Worm (Caenorhabditis elegans) whole organism, L4 larva: ENCODE results near the gene osta-1.

Experiments used
- F44E2.7 ChIP-seq: fragments of 200-800 bp; sonication (Bioruptor generic); IDR thresholded peaks from 2 replicates; pipeline ENCODE4 v2.1.2; 2022; ENCODE audit warnings: missing genetic modification characterization, missing compliant biosample characterization
- F49E8.2 ChIP-seq: sonication (generic microtip); optimal IDR thresholded peaks from 2 replicates; lab custom pipeline; 2016; ENCODE audit warnings: missing compliant biosample characterization, mild to moderate bottlenecking, missing genetic modification characterization, borderline replicate concordance
- R02D3.7 ChIP-seq: fragments of 150-350 bp; sonication (generic microtip); optimal IDR thresholded peaks from 3 replicates; lab custom pipeline; 2014; ENCODE audit warnings: missing biosample characterization, missing genetic modification characterization
- T20F7.1 ChIP-seq: fragments of 200-800 bp; sonication (Bioruptor generic); optimal IDR thresholded peaks from 2 replicates; lab custom pipeline; 2018; ENCODE audit warnings: mild to moderate bottlenecking, missing genetic modification characterization, missing compliant biosample characterization
- T26A8.4 ChIP-seq: fragments of 200-800 bp; sonication (Bioruptor generic); IDR thresholded peaks from 2 replicates; pipeline ENCODE4 v1.3.6; 2022; ENCODE audit warnings: missing genetic modification characterization, missing compliant biosample characterization
- Y5F2A.4 ChIP-seq: fragments of 200-800 bp; sonication (Bioruptor generic); optimal IDR thresholded peaks from 2 replicates; lab custom pipeline; 2018; ENCODE audit warnings: mild to moderate bottlenecking, missing genetic modification characterization, missing compliant biosample characterization
- aha-1 ChIP-seq: fragments of 150-350 bp; peaks from one replicate; lab custom pipeline; 2014; ENCODE audit warnings: missing biosample characterization, missing genetic modification characterization
- ama-1 ChIP-seq: fragments of 150-350 bp; optimal IDR thresholded peaks from 2 replicates; lab custom pipeline; 2014; ENCODE audit warnings: inconsistent platforms, mixed read lengths
- arid-1 ChIP-seq: fragments of 200-800 bp; sonication (Bioruptor generic); conservative IDR thresholded peaks from 2 replicates; pipeline ENCODE4 v1.3.6; 2022; ENCODE audit warnings: missing genetic modification reagents, missing genetic modification characterization, missing compliant biosample characterization
- ceh-20 ChIP-seq: fragments of 200-800 bp; sonication (Bioruptor generic); IDR thresholded peaks from 2 replicates; pipeline ENCODE4 v1.3.6; 2022; ENCODE audit warnings: missing genetic modification reagents, missing genetic modification characterization, missing compliant biosample characterization
- ceh-62 ChIP-seq: sonication (generic microtip); optimal IDR thresholded peaks from 2 replicates; lab custom pipeline; 2017; ENCODE audit warnings: missing biosample characterization, missing genetic modification characterization
- daf-12 ChIP-seq: fragments of 150-350 bp; optimal IDR thresholded peaks from 2 replicates; lab custom pipeline; 2014; ENCODE audit warnings: missing biosample characterization, missing genetic modification reagents, missing genetic modification characterization
- daf-19 ChIP-seq: fragments of 200-800 bp; sonication (Bioruptor generic); conservative IDR thresholded peaks from 2 replicates; pipeline ENCODE4 v1.3.6; 2022; ENCODE audit warnings: missing genetic modification characterization, missing compliant biosample characterization
- dmd-8 ChIP-seq: fragments of 200-800 bp; sonication (Bioruptor generic); IDR thresholded peaks from 2 replicates; pipeline ENCODE4 v1.3.6; 2022; ENCODE audit warnings: missing genetic modification characterization, missing compliant biosample characterization
- dpl-1 ChIP-seq: fragments of 150-350 bp; optimal IDR thresholded peaks from 2 replicates; lab custom pipeline; 2014; ENCODE audit warnings: missing biosample characterization, missing genetic modification reagents, missing genetic modification characterization
- fkh-10 ChIP-seq: fragments of 150-350 bp; optimal IDR thresholded peaks from 2 replicates; lab custom pipeline; 2014; ENCODE audit warnings: missing biosample characterization, missing genetic modification reagents, missing genetic modification characterization
- fos-1 ChIP-seq: fragments of 150-350 bp; optimal IDR thresholded peaks from 2 replicates; lab custom pipeline; 2014; ENCODE audit warnings: missing biosample characterization, missing genetic modification characterization
- hlh-11 ChIP-seq: fragments of 200-800 bp; sonication (Bioruptor generic); optimal IDR thresholded peaks from 2 replicates; lab custom pipeline; 2018; ENCODE audit warnings: mild to moderate bottlenecking, missing genetic modification characterization, missing compliant biosample characterization
- jun-1 ChIP-seq: fragments of 150-350 bp; optimal IDR thresholded peaks from 2 replicates; lab custom pipeline; 2014; ENCODE audit warnings: missing biosample characterization, missing genetic modification reagents, missing genetic modification characterization
- lin-1 ChIP-seq: fragments of 200-800 bp; sonication (Bioruptor generic); IDR thresholded peaks from 2 replicates; pipeline ENCODE4 v1.3.6; 2022; ENCODE audit warnings: missing genetic modification reagents, missing genetic modification characterization, missing compliant biosample characterization
- lin-13 ChIP-seq: fragments of 150-350 bp; optimal IDR thresholded peaks from 2 replicates; lab custom pipeline; 2014; ENCODE audit warnings: missing biosample characterization, missing genetic modification reagents, missing genetic modification characterization
- lin-29 ChIP-seq: fragments of 200-800 bp; sonication (Bioruptor generic); IDR thresholded peaks from 2 replicates; pipeline ENCODE4 v1.3.6; 2022; ENCODE audit warnings: missing genetic modification reagents, missing genetic modification characterization, missing compliant biosample characterization
- lin-38 ChIP-seq: fragments of 200-800 bp; sonication (Bioruptor generic); IDR thresholded peaks from 2 replicates; pipeline ENCODE4 v1.3.6; 2022; ENCODE audit warnings: missing genetic modification reagents, missing genetic modification characterization, missing compliant biosample characterization
- lin-39 ChIP-seq: fragments of 150-350 bp; optimal IDR thresholded peaks from 2 replicates; lab custom pipeline; 2014; ENCODE audit warnings: missing biosample characterization, missing genetic modification reagents, missing genetic modification characterization
- madf-5 ChIP-seq, 2 experiments: fragments of 200-800 bp; sonication (Bioruptor generic); IDR thresholded peaks; 2 replicates each; pipeline ENCODE4 v1.3.6; 2022; ENCODE audit warnings: missing compliant biosample characterization in 2 of 2, missing genetic modification characterization in 2 of 2
- mdl-1 ChIP-seq, 2 experiments: fragments of 150-350 bp in 1 of 2; sonication (generic microtip) in 1 of 2; optimal IDR thresholded peaks; 2 replicates each; lab custom pipeline; 2014 to 2017; ENCODE audit warnings: missing biosample characterization in 2 of 2, missing genetic modification characterization in 2 of 2
- mes-2 ChIP-seq: sonication (generic microtip); optimal IDR thresholded peaks from 2 replicates; lab custom pipeline; 2016; ENCODE audit warnings: missing genotype, mild to moderate bottlenecking, missing genetic modification characterization, missing compliant biosample characterization; ENCODE audit not compliant: poor library complexity, severe bottlenecking
- mxl-2 ChIP-seq: fragments of 200-800 bp; sonication (Bioruptor generic); conservative IDR thresholded peaks from 2 replicates; pipeline ENCODE4 v1.3.6; 2022; ENCODE audit warnings: missing genetic modification reagents, missing genetic modification characterization, missing compliant biosample characterization
- nhr-102 ChIP-seq: sonication (generic microtip); optimal IDR thresholded peaks from 2 replicates; lab custom pipeline; 2016; ENCODE audit warnings: mild to moderate bottlenecking, missing genetic modification characterization, moderate library complexity, missing compliant biosample characterization
- nhr-111 ChIP-seq: fragments of 200-800 bp; sonication (Bioruptor generic); optimal IDR thresholded peaks from 2 replicates; lab custom pipeline; 2018; ENCODE audit warnings: mild to moderate bottlenecking, missing genetic modification characterization, missing compliant biosample characterization
- nhr-28 ChIP-seq: fragments of 150-350 bp; optimal IDR thresholded peaks from 2 replicates; lab custom pipeline; 2014; ENCODE audit warnings: missing biosample characterization, missing genetic modification characterization
- nhr-6 ChIP-seq: fragments of 150-350 bp; optimal IDR thresholded peaks from 2 replicates; lab custom pipeline; 2014; ENCODE audit warnings: missing biosample characterization, missing genetic modification characterization
- nhr-77 ChIP-seq: fragments of 150-350 bp; optimal IDR thresholded peaks from 2 replicates; lab custom pipeline; 2014; ENCODE audit warnings: missing biosample characterization, missing genetic modification characterization
- pqm-1 ChIP-seq: sonication (generic microtip); optimal IDR thresholded peaks from 2 replicates; lab custom pipeline; 2017; ENCODE audit warnings: missing biosample characterization, missing genetic modification characterization
- rbr-2 ChIP-seq: sonication (generic microtip); optimal IDR thresholded peaks from 2 replicates; lab custom pipeline; 2016; ENCODE audit warnings: missing genotype, missing genetic modification characterization, missing compliant biosample characterization
- saeg-2 ChIP-seq: fragments of 200-800 bp; sonication (Bioruptor generic); IDR thresholded peaks from 2 replicates; pipeline ENCODE4 v1.3.6; 2022; ENCODE audit warnings: missing genetic modification reagents, missing genetic modification characterization, missing compliant biosample characterization
- skn-1 ChIP-seq: fragments of 150-350 bp; optimal IDR thresholded peaks from 2 replicates; lab custom pipeline; 2014; ENCODE audit warnings: missing biosample characterization, missing genetic modification characterization
- snpc-1.2 ChIP-seq: fragments of 200-800 bp; sonication (Bioruptor generic); IDR thresholded peaks from 2 replicates; pipeline ENCODE4 v1.3.6; 2022; ENCODE audit warnings: missing genetic modification reagents, missing genetic modification characterization, missing compliant biosample characterization
- snpc-4 ChIP-seq: fragments of 150-350 bp; optimal IDR thresholded peaks from 2 replicates; lab custom pipeline; 2014; ENCODE audit warnings: missing biosample characterization, missing genetic modification characterization
- spr-3 ChIP-seq: fragments of 200-800 bp; sonication (Bioruptor generic); optimal IDR thresholded peaks from 2 replicates; lab custom pipeline; 2018; ENCODE audit warnings: mild to moderate bottlenecking, missing genetic modification characterization, missing compliant biosample characterization
- tag-97 ChIP-seq: fragments of 200-800 bp; sonication (Bioruptor generic); IDR thresholded peaks from 2 replicates; pipeline ENCODE4 v1.3.6; 2022; ENCODE audit warnings: missing genetic modification characterization, missing compliant biosample characterization
- unc-130 ChIP-seq: sonication (generic microtip); optimal IDR thresholded peaks from 2 replicates; lab custom pipeline; 2016; ENCODE audit warnings: missing genetic modification reagents, missing genetic modification characterization, missing compliant biosample characterization
- zag-1 ChIP-seq: fragments of 150-350 bp; optimal IDR thresholded peaks from 2 replicates; lab custom pipeline; 2014; ENCODE audit warnings: missing biosample characterization, missing genetic modification characterization
- zfp-2 ChIP-seq: sonication (generic microtip); optimal IDR thresholded peaks from 2 replicates; lab custom pipeline; 2016; ENCODE audit warnings: mild to moderate bottlenecking, missing genetic modification characterization, missing compliant biosample characterization
- zfp-3 ChIP-seq: fragments of 200-800 bp; sonication (Bioruptor generic); conservative IDR thresholded peaks from 2 replicates; pipeline ENCODE4 v1.3.6; 2022; ENCODE audit warnings: missing genetic modification reagents, missing genetic modification characterization, missing compliant biosample characterization
- ztf-7 ChIP-seq: fragments of 150-350 bp; optimal IDR thresholded peaks from 2 replicates; lab custom pipeline; 2014; ENCODE audit warnings: missing biosample characterization, missing genetic modification characterization

osta-1 gene

DNA sequence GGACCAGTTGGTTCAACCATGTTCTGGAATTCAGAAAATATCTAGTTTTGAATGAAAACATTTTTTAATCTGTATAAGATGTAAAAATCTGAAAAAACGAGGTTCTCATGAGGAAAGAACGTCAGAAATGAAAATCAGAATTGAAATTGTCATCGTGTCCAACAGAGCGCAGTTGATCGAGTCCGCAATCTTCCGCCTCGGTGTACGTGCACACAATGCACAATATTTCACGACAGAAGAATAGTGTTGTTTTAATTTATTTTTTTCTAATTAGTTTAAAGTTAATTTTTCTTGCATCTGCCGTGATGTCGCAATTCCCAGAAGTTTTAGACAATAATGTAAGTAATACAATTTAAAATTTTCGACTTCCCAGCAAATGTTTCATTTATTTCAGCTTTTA is 37.2 kb downstream of the osta-1 start, which contains the start of gene nfyc-1 (continued):
- TF ChIP-seq arid-1 (GFP tag; lab: Robert Waterston, UW): 0 out of 2 replicates have a peak, but pooled peaks have one; percentile 34
- TF ChIP-seq daf-19 (GFP tag; lab: Robert Waterston, UW): no peak
- TF ChIP-seq ceh-20: no peak
- TF ChIP-seq fos-1 (tag; lab: Kevin White, UChicago): no peak
- TF ChIP-seq nhr-77 (tag; lab: Kevin White, UChicago): no peak
- TF ChIP-seq dmd-8 (GFP tag; lab: Robert Waterston, UW): no peak
- no peak for TF ChIP-seq F44E2.7 (GFP tag; lab: Robert Waterston, UW)
- no peak for TF ChIP-seq spr-3 (GFP tag; lab: Kevin White, UChicago)
- peak; percentile 84 for TF ChIP-seq mes-2 (tag; lab: Kevin White, UChicago)
- no peak for TF ChIP-seq snpc-4 (tag; lab: Kevin White, UChicago)
- TF ChIP-seq snpc-1.2: no peak
- TF ChIP-seq nhr-111: no peak
- TF ChIP-seq pqm-1 (tag; lab: Kevin White, UChicago): no peak
- no peak for TF ChIP-seq daf-12
- TF ChIP-seq ztf-7 (tag; lab: Kevin White, UChicago): peak; percentile 0
- no peak for TF ChIP-seq madf-5 (GFP tag; IDR thresholded peaks at IDR 0.05; lab: Robert Waterston, UW)
- peak; percentile 63 for TF ChIP-seq lin-13 (GFP tag; lab: Kevin White, UChicago)
- TF ChIP-seq nhr-6: no peak
- peak; percentile 66 for TF ChIP-seq dpl-1 (GFP tag; lab: Kevin White, UChicago)
- TF ChIP-seq zag-1 (tag; lab: Kevin White, UChicago): no peak
- TF ChIP-seq zfp-3 (GFP tag; lab: Robert Waterston, UW): no peak
- peak; percentile 51 for TF ChIP-seq nhr-28 (tag; lab: Kevin White, UChicago)
- TF ChIP-seq Y5F2A.4 (GFP tag; lab: Kevin White, UChicago): no peak
- TF ChIP-seq T20F7.1: peak; percentile 63
- TF ChIP-seq lin-39: no peak
- no peak for TF ChIP-seq mxl-2 (GFP tag; lab: Robert Waterston, UW)
- TF ChIP-seq F49E8.2 (tag; lab: Kevin White, UChicago): no peak
- TF ChIP-seq R02D3.7 (tag; lab: Kevin White, UChicago): no peak
- TF ChIP-seq lin-38 (GFP tag; lab: Robert Waterston, UW): peak; percentile 89
- TF ChIP-seq lin-1: no peak
- no peak for TF ChIP-seq ceh-62 (tag; lab: Kevin White, UChicago)
- peak; percentile 7 for TF ChIP-seq rbr-2 (tag; lab: Kevin White, UChicago)
- no peak for TF ChIP-seq T26A8.4 (GFP tag; lab: Robert Waterston, UW)
- TF ChIP-seq lin-29 (GFP tag; lab: Robert Waterston, UW): no peak
- TF ChIP-seq aha-1 (tag; lab: Kevin White, UChicago): no peak
- TF ChIP-seq fkh-10: peak; percentile 20

DNA sequence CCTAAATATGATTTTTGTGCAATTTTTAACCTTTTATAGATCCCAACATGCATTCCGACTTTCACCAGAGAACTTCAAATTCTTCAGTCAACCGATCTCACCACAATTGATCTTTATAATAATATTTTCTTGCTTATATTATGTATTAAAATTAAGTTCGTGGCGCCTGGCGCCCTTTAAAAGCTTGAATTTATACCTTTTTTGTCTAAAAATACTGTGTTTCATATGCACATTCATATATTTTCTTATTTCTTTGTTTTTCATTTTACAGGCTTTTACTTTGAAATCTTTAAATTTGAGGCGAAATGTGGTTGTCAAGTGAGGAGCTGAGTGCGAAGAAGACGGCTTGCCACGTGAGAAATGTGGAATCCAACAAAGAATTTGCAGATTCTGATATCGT is 38.3 kb downstream of the osta-1 start, which contains the start of gene rpoa-49:
Gene rpoa-49, plus strand, starts transcription at position 301 of the 400 bp plus-strand sequence.
- TF ChIP-seq ama-1 (peak; percentile 4), unc-130 (GFP tag; lab: Kevin White, UChicago) (no peak)

DNA sequence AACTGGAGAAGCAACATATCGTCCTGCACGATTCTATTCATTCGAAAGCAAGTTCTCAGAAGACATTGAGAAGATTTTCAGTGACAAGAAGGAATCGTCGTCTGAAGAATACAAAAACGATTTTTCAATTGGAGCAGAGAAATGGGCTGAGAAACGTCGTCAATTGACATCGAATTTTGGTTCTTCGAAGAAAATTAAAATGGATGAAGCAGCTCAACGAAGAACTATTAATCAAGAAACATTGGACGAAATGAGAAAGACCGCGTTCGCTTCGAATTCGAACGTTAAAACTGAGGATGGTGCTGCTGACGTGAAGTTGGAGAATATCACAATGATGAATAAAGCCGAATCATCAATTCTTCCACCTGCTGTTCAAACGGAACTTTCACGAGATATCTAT is 39.7 kb downstream of the osta-1 start, which contains the start of gene rpt-4:
Gene rpt-4, minus strand, starts transcription at position 101 of the 400 bp plus-strand sequence.
- TF ChIP-seq jun-1 (tag; lab: Kevin White, UChicago) (no peak), ama-1 (no peak), spr-3 (GFP tag; lab: Kevin White, UChicago) (no peak), mdl-1 (tag; optimal IDR thresholded peaks at IDR 0.05; lab: Kevin White, UChicago) (no peak), zfp-2 (no peak), lin-38 (GFP tag; lab: Robert Waterston, UW) (no peak), skn-1 (tag; lab: Kevin White, UChicago) (no peak), saeg-2 (no peak), hlh-11 (tag; lab: Kevin White, UChicago) (no peak), tag-97 (GFP tag; lab: Robert Waterston, UW) (no peak), nhr-102 (tag; lab: Kevin White, UChicago) (no peak)
- TF ChIP-seq, all 104 proteins: peak for 0
